Fruit fly (Drosophila melanogaster): ENCODE data around the gene sinah.

DNA sequence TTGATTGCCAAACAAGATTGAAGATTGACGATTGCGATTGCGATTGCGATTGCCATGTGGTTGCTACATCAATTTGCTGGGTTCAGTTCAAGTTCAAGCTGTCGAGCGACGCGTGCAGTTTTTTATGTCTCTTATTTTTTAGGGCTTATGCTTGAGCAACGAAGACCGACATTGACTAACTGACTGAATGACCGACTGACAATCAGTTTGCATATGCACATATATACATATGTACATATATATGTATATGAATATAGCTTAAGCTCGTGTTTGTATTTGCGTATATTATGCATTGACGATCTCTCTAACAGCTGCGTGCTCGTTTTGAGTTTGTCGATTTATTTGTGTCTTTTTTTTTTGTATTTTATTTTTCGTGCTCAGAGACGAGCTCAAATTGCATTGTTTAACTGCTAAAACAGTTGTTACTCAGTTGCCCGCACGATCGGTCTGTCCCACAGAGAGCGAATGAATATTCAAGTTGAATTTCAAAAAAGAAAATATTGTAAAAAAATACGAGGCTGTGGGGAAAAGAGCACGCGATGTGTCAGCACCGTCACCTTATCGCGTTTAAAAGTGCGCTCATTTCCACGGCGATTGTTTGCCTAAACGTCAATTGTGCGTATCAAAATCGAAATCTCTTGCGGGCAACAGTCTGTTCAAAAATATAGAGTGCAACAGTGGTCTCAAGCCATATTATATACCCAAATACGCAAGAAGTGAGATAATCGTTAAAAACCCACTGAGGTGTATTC is 27.5 kb downstream of the sinah start:
- no peak for TF ChIP-seq CG18619 (GFP tag; optimal IDR thresholded peaks at IDR 0.05)
- no peak for TF ChIP-seq psq (GFP tag; optimal IDR thresholded peaks at IDR 0.05)
- TF ChIP-seq CG14050 (GFP tag; IDR thresholded peaks at IDR 0.05) = no peak
- no peak for TF ChIP-seq CG11696 (GFP tag; IDR thresholded peaks at IDR 0.05)
- no peak for TF ChIP-seq chm (GFP tag; IDR thresholded peaks at IDR 0.05)
